Fruit fly (Drosophila melanogaster) whole organism, wandering third instar larva: ENCODE results near the gene kek4.

Experiments
- Abd-B ChIP-seq: fragments of >200 bp; optimal IDR thresholded peaks from 2 replicates; lab custom pipeline; 2017; ENCODE audit warnings: missing biosample characterization, missing genetic modification characterization
- CG32264 ChIP-seq: fragments of 200-800 bp; sonication (Bioruptor generic); optimal IDR thresholded peaks from 2 replicates; lab custom pipeline; 2016; ENCODE audit warnings: missing biosample characterization, missing genetic modification characterization
- CG9705 ChIP-seq: fragments of 200-800 bp; sonication (Bioruptor generic); optimal IDR thresholded peaks from 2 replicates; lab custom pipeline; 2018; ENCODE audit warnings: missing biosample characterization, mild to moderate bottlenecking, missing genetic modification characterization
- CrebA ChIP-seq: fragments of 200-800 bp; sonication (Bioruptor generic); optimal IDR thresholded peaks from 2 replicates; lab custom pipeline; 2016; ENCODE audit warnings: missing biosample characterization, mild to moderate bottlenecking, missing genetic modification characterization, borderline replicate concordance
- Dfd ChIP-seq: fragments of >200 bp; optimal IDR thresholded peaks from 2 replicates; lab custom pipeline; 2017; ENCODE audit warnings: missing biosample characterization, missing genetic modification characterization
- GATAd ChIP-seq: sonication (Bioruptor generic); optimal IDR thresholded peaks from 2 replicates; lab custom pipeline; 2016; ENCODE audit warnings: missing biosample characterization, missing genetic modification characterization
- HLH106 ChIP-seq: fragments of 200-800 bp; optimal IDR thresholded peaks from 3 replicates; lab custom pipeline; 2019; ENCODE audit warnings: missing biosample characterization, mild to moderate bottlenecking, missing genetic modification characterization, moderate library complexity
- Hnf4 ChIP-seq: fragments of 200-800 bp; sonication (Bioruptor generic); optimal IDR thresholded peaks from 2 replicates; lab custom pipeline; 2016; ENCODE audit warnings: missing biosample characterization, mild to moderate bottlenecking, missing genetic modification characterization
- Hr78 ChIP-seq: fragments of >200 bp; optimal IDR thresholded peaks from 2 replicates; lab custom pipeline; 2017; ENCODE audit warnings: missing biosample characterization, missing genetic modification characterization
- Hr83 ChIP-seq: fragments of 200-300 bp; sonication (Bioruptor generic); optimal IDR thresholded peaks from 2 replicates; lab custom pipeline; 2016; ENCODE audit warnings: missing biosample characterization, mild to moderate bottlenecking, missing genetic modification characterization, moderate library complexity; ENCODE audit not compliant: poor library complexity, severe bottlenecking
- Jra ChIP-seq: sonication (Bioruptor generic); optimal IDR thresholded peaks from 2 replicates; lab custom pipeline; 2016; ENCODE audit warnings: missing biosample characterization, missing genetic modification characterization
- Mio ChIP-seq: sonication (Bioruptor generic); optimal IDR thresholded peaks from 2 replicates; lab custom pipeline; 2016; ENCODE audit warnings: missing biosample characterization, missing genetic modification characterization
- Myc ChIP-seq: fragments of >200 bp; optimal IDR thresholded peaks from 2 replicates; lab custom pipeline; 2017
- N ChIP-seq: fragments of >200 bp; optimal IDR thresholded peaks from 2 replicates; lab custom pipeline; 2018; ENCODE audit warnings: missing biosample characterization, missing external identifiers, missing genetic modification characterization
- OdsH ChIP-seq: fragments of 200-800 bp; sonication (Bioruptor generic); optimal IDR thresholded peaks from 2 replicates; lab custom pipeline; 2016; ENCODE audit warnings: missing biosample characterization, mild to moderate bottlenecking, missing genetic modification characterization
- Rel ChIP-seq, 2 experiments: fragments of 200-800 bp; sonication (Bioruptor generic) in 1 of 2; optimal IDR thresholded peaks; 2 replicates in 1 of 2; 3 replicates in 1 of 2; lab custom pipeline; 2016 to 2019; ENCODE audit warnings: mild to moderate bottlenecking in 2 of 2, missing biosample characterization in 2 of 2, missing genetic modification characterization in 2 of 2, moderate library complexity in 1 of 2
- Sp1 ChIP-seq: fragments of 200-800 bp; sonication (Bioruptor generic); optimal IDR thresholded peaks from 3 replicates; lab custom pipeline; 2019; ENCODE audit warnings: missing biosample characterization, mild to moderate bottlenecking, missing genetic modification characterization, moderate library complexity
- Vsx2 ChIP-seq: fragments of 200-300, 225-300 bp; sonication (Bioruptor generic); optimal IDR thresholded peaks from 2 replicates; lab custom pipeline; 2018; ENCODE audit warnings: missing biosample characterization, missing genetic modification characterization; ENCODE audit not compliant: partially characterized antibody
- br ChIP-seq: fragments of 200-800 bp; sonication (Bioruptor generic); optimal IDR thresholded peaks from 2 replicates; lab custom pipeline; 2016; ENCODE audit warnings: missing biosample characterization, missing genetic modification characterization
- brk ChIP-seq: fragments of 200-800 bp; sonication (Bioruptor generic); optimal IDR thresholded peaks from 2 replicates; lab custom pipeline; 2016; ENCODE audit warnings: missing biosample characterization, mild to moderate bottlenecking, missing genetic modification characterization
- dmrt93B ChIP-seq: fragments of 200-800 bp; sonication (Bioruptor generic); optimal IDR thresholded peaks from 2 replicates; lab custom pipeline; 2018; ENCODE audit warnings: missing biosample characterization, mild to moderate bottlenecking, missing genetic modification characterization
- dsf ChIP-seq: sonication (Bioruptor generic); optimal IDR thresholded peaks from 2 replicates; lab custom pipeline; 2016; ENCODE audit warnings: missing biosample characterization, missing genetic modification characterization, borderline replicate concordance
- ey ChIP-seq: fragments of 200-800 bp; sonication (Bioruptor generic); optimal IDR thresholded peaks from 2 replicates; lab custom pipeline; 2016; ENCODE audit warnings: missing biosample characterization, missing genetic modification characterization
- foxo ChIP-seq, 2 experiments: fragments of 200-800 bp; sonication (Bioruptor generic); optimal IDR thresholded peaks; 2 replicates in 1 of 2; 3 replicates in 1 of 2; lab custom pipeline; 2016 to 2017; ENCODE audit warnings: missing biosample characterization in 2 of 2, missing genetic modification characterization in 2 of 2
- fru ChIP-seq: fragments of 200-800 bp; sonication (Bioruptor generic); optimal IDR thresholded peaks from 3 replicates; lab custom pipeline; 2016; ENCODE audit warnings: missing biosample characterization, mild to moderate bottlenecking, missing genetic modification characterization
- h ChIP-seq: fragments of 200-800 bp; sonication (Bioruptor generic); optimal IDR thresholded peaks from 3 replicates; lab custom pipeline; 2016; ENCODE audit warnings: missing biosample characterization, mild to moderate bottlenecking, missing genetic modification characterization
- jim ChIP-seq: fragments of 175-275, 200-325 bp; sonication (Bioruptor generic); optimal IDR thresholded peaks from 2 replicates; lab custom pipeline; 2016; ENCODE audit warnings: missing biosample characterization, mild to moderate bottlenecking, missing genetic modification characterization
- lola ChIP-seq: fragments of >200 bp; optimal IDR thresholded peaks from 2 replicates; lab custom pipeline; 2017; ENCODE audit warnings: missing biosample characterization, missing genetic modification characterization
- pan ChIP-seq: fragments of >200 bp; optimal IDR thresholded peaks from 2 replicates; lab custom pipeline; 2017
- psq ChIP-seq: fragments of 200-800 bp; sonication (Bioruptor generic); optimal IDR thresholded peaks from 3 replicates; lab custom pipeline; 2017; ENCODE audit warnings: missing biosample characterization, mild to moderate bottlenecking, missing genetic modification characterization, moderate library complexity
- rgr ChIP-seq: fragments of 200-800 bp; sonication (Bioruptor generic); optimal IDR thresholded peaks from 3 replicates; lab custom pipeline; 2016; ENCODE audit warnings: missing biosample characterization, mild to moderate bottlenecking, missing genetic modification characterization
- sage ChIP-seq: fragments of 200-800 bp; sonication (Bioruptor generic); optimal IDR thresholded peaks from 2 replicates; lab custom pipeline; 2016; ENCODE audit warnings: missing biosample characterization, mild to moderate bottlenecking, missing genetic modification characterization
- sv ChIP-seq: fragments of 200-800 bp; sonication (Bioruptor generic); optimal IDR thresholded peaks from 3 replicates; lab custom pipeline; 2016; ENCODE audit warnings: missing biosample characterization, missing genetic modification characterization
- tai ChIP-seq: sonication (Bioruptor generic); optimal IDR thresholded peaks from 2 replicates; lab custom pipeline; 2016; ENCODE audit warnings: missing biosample characterization, missing genetic modification characterization
- usp ChIP-seq: fragments of >200 bp; optimal IDR thresholded peaks from 2 replicates; lab custom pipeline; 2017; ENCODE audit warnings: missing biosample characterization, missing genetic modification characterization
- woc ChIP-seq: sonication (Bioruptor generic); optimal IDR thresholded peaks from 2 replicates; lab custom pipeline; 2016; ENCODE audit warnings: missing biosample characterization, mild to moderate bottlenecking, missing genetic modification characterization

The kek4 gene

dm6 chr2L:13182415-13182814 is 32.7 kb downstream of the kek4 start, which contains the start of gene Mgat3:
Gene Mgat3 (minus strand): TSS chr2L:13182596.
- no peak for TF ChIP-seq HLH106 (tag; lab: Kevin White, UChicago)

dm6 chr2L:13179095-13179494 is 36.1 kb downstream of the kek4 start, which contains the start of gene Alg7:
Gene Alg7 (plus strand): TSS chr2L:13179247.
- TF ChIP-seq br (GFP tag; lab: Kevin White, UChicago): no peak
- no peak for TF ChIP-seq Rel (GFP tag; optimal IDR thresholded peaks at IDR 0.05; lab: Kevin White, UChicago)
- peak; percentile 97 for TF ChIP-seq Rel (tag; optimal IDR thresholded peaks at IDR 0.05; lab: Kevin White, UChicago)

- peak; percentile 40 for TF ChIP-seq CG32264 (GFP tag; lab: Kevin White, UChicago)
- no peak for TF ChIP-seq woc
- no peak for TF ChIP-seq Vsx2 (GFP tag; lab: Kevin White, UChicago)
- TF ChIP-seq brk (GFP tag; lab: Kevin White, UChicago): no peak
- TF ChIP-seq br (GFP tag; lab: Kevin White, UChicago): peak; percentile 76
- TF ChIP-seq dmrt93B (GFP tag; lab: Kevin White, UChicago): no peak
- no peak for TF ChIP-seq tai (GFP tag; lab: Kevin White, UChicago)
- TF ChIP-seq usp: no peak
- TF ChIP-seq sv (GFP tag; lab: Kevin White, UChicago): peak; percentile 79
- TF ChIP-seq lola: no peak
- no peak for TF ChIP-seq N (GFP tag; lab: Kevin White, UChicago)
- TF ChIP-seq pan (lab: Kevin White, UChicago): no peak
- TF ChIP-seq sage (GFP tag; lab: Kevin White, UChicago): no peak
- TF ChIP-seq psq (GFP tag; lab: Kevin White, UChicago): peak; percentile 68
- TF ChIP-seq Sp1 (GFP tag; lab: Kevin White, UChicago): peak; percentile 76
- TF ChIP-seq fru (GFP tag; lab: Kevin White, UChicago): peak; percentile 81
- TF ChIP-seq Hnf4: no peak
- peak in 1 of 2 experiments; percentile 87 for TF ChIP-seq foxo (GFP tag; optimal IDR thresholded peaks at IDR 0.05; lab: Kevin White, UChicago)
- no peak for TF ChIP-seq Rel (GFP tag; optimal IDR thresholded peaks at IDR 0.05; lab: Kevin White, UChicago)
- peak; percentile 31 for TF ChIP-seq Rel (tag; optimal IDR thresholded peaks at IDR 0.05; lab: Kevin White, UChicago)
- peak; percentile 86 for TF ChIP-seq Hr83 (GFP tag; lab: Kevin White, UChicago)
- TF ChIP-seq Hr78 (GFP tag; lab: Kevin White, UChicago): no peak
- TF ChIP-seq h: peak; percentile 84
- TF ChIP-seq CrebA (GFP tag; lab: Kevin White, UChicago): no peak
- no peak for TF ChIP-seq Abd-B (GFP tag; lab: Kevin White, UChicago)
- TF ChIP-seq HLH106 (tag; lab: Kevin White, UChicago): peak; percentile 84
- no peak for TF ChIP-seq Myc (lab: Kevin White, UChicago)
- no peak for TF ChIP-seq Dfd (GFP tag; lab: Kevin White, UChicago)
- TF ChIP-seq GATAd (GFP tag; lab: Kevin White, UChicago): peak; percentile 63
- TF ChIP-seq ey: peak; percentile 76
- TF ChIP-seq rgr (GFP tag; lab: Kevin White, UChicago): peak; percentile 77
- no peak for TF ChIP-seq Jra (GFP tag; lab: Kevin White, UChicago)
- TF ChIP-seq OdsH (GFP tag; lab: Kevin White, UChicago): peak; percentile 73
- peak; percentile 77 for TF ChIP-seq CG9705 (GFP tag; lab: Kevin White, UChicago)
- TF ChIP-seq jim: no peak
- peak; percentile 78 for TF ChIP-seq dsf (GFP tag; lab: Kevin White, UChicago)
- TF ChIP-seq Mio (GFP tag; lab: Kevin White, UChicago): peak; percentile 41
These were observed 38.4 kb downstream of the kek4 start, which contains the start of the genes Sfmbt and CG5439 for dm6 chr2L:13176701-13177249. Gene Sfmbt (minus strand): TSS chr2L:13176785. Gene CG5439 (plus strand): TSS chr2L:13177150.
